Worm (Caenorhabditis elegans): ENCODE results near the gene rmd-2.

Gene rmd-2

DNA sequence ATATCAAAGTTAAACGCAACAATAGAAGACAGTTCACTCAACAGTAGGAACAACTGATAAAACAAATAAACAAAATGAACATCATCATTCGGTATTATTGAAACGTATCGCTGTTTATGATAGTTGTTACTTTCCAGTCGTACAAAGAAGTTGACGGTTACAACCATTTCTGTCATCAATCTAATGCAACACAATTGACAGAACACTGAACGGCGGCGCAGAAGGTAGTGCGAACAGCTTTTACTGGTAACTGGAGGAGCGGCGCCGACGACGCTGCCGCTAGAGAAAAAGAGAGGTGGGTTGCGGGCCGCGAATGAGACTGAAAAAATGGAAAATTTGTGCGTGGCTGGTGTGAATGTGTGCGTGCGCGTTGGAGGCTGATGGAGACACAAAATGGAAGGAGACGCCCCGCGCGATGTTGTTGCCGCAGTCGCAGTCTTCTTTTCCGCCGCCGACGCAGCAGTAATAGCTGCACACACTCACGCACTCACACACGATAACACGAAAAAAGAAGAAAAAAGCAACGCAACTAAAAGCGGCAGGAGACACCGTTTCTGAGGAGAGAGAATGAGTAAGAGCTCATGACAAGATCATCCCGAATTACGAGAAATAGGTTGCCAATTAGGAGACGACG is 21.8 kb downstream of the rmd-2 start:
- TF ChIP-seq irx-1 (tag; optimal IDR thresholded peaks at IDR 0.05): no peak
- TF ChIP-seq tbx-2 (tag; optimal IDR thresholded peaks at IDR 0.05): no peak
- no peak for TF ChIP-seq mep-1 (tag; optimal IDR thresholded peaks at IDR 0.05)
- TF ChIP-seq nhr-77 (tag; optimal IDR thresholded peaks at IDR 0.05): no peak
- no peak for TF ChIP-seq snu-23 (GFP tag; optimal IDR thresholded peaks at IDR 0.05)
- TF ChIP-seq elt-2 (tag; optimal IDR thresholded peaks at IDR 0.05): no peak
- TF ChIP-seq dsc-1 (tag; optimal IDR thresholded peaks at IDR 0.05): peak; percentile 32
- no peak for TF ChIP-seq ceh-90 (tag; optimal IDR thresholded peaks at IDR 0.05)
- no peak for TF ChIP-seq ceh-63 (GFP tag; optimal IDR thresholded peaks at IDR 0.05)
- no peak for TF ChIP-seq fkh-4 (tag; optimal IDR thresholded peaks at IDR 0.05; ENCODE audit: borderline replicate concordance)
- peak; percentile 1 for TF ChIP-seq nhr-47 (tag; optimal IDR thresholded peaks at IDR 0.05)
- TF ChIP-seq nhr-90 (tag; optimal IDR thresholded peaks at IDR 0.05; ENCODE audit: poor library complexity): no peak
- no peak for TF ChIP-seq alr-1 (tag; optimal IDR thresholded peaks at IDR 0.05; ENCODE audit: borderline replicate concordance)
- no peak for TF ChIP-seq efl-1 (optimal IDR thresholded peaks at IDR 0.05)
- TF ChIP-seq efl-1 (GFP tag; optimal IDR thresholded peaks at IDR 0.05 in 1 of 2): peak in 1 of 2 experiments; percentile 88
- no peak for TF ChIP-seq pqm-1 (tag; optimal IDR thresholded peaks at IDR 0.05)
- peak; percentile 50 for TF ChIP-seq fkh-8 (tag; optimal IDR thresholded peaks at IDR 0.05)
- no peak for TF ChIP-seq F16B12.6 (tag; optimal IDR thresholded peaks at IDR 0.05)
- peak; percentile 54 for TF ChIP-seq lin-14 (GFP tag; optimal IDR thresholded peaks at IDR 0.05)
- no peak for TF ChIP-seq isw-1 (GFP tag; IDR thresholded peaks at IDR 0.05)
- no peak for TF ChIP-seq nhr-20 (tag; optimal IDR thresholded peaks at IDR 0.05)
- no peak for TF ChIP-seq ztf-4 (tag; optimal IDR thresholded peaks at IDR 0.05)
- no peak for TF ChIP-seq efl-3 (GFP tag; optimal IDR thresholded peaks at IDR 0.05)

DNA sequence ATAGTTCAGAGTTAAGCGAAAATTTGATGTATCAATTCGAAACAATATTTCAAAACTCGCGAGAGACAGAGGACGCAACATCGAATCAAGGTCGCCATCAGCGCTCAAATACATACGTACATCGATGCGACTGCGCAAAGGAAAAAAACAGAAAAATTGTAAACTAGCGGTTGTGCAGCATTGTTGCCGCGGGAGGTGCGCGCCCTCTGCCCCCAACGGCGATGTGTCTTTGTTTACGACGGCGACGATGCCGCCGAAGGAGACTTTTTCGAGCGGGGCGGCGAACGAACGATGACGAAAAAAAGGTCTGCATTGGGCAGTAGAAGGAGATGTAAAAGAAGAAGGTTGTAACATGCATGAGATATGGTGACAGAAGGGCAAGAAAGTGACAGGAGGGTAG is 23.2 kb downstream of the rmd-2 start:
- no peak for TF ChIP-seq nhr-76 (tag; optimal IDR thresholded peaks at IDR 0.05)
- TF ChIP-seq elt-3 (tag; optimal IDR thresholded peaks at IDR 0.05): no peak
- TF ChIP-seq zag-1 (tag; optimal IDR thresholded peaks at IDR 0.05): no peak
- peak; percentile 81 for TF ChIP-seq nhr-85 (tag)
- TF ChIP-seq lsy-2 (tag; optimal IDR thresholded peaks at IDR 0.05): no peak
- no peak for TF ChIP-seq efl-1 (optimal IDR thresholded peaks at IDR 0.05)
- peak in 1 of 2 experiments; percentile 3 for TF ChIP-seq efl-1 (GFP tag; optimal IDR thresholded peaks at IDR 0.05 in 1 of 2)
- TF ChIP-seq unc-30 (tag; optimal IDR thresholded peaks at IDR 0.05): no peak
- TF ChIP-seq elt-2 (tag; optimal IDR thresholded peaks at IDR 0.05): no peak
- TF ChIP-seq unc-130 (tag; optimal IDR thresholded peaks at IDR 0.05): no peak
- peak; percentile 64 for TF ChIP-seq lin-14 (GFP tag; optimal IDR thresholded peaks at IDR 0.05)
- no peak for TF ChIP-seq Y116A8C.19 (tag; optimal IDR thresholded peaks at IDR 0.05; ENCODE audit: borderline replicate concordance)

DNA sequence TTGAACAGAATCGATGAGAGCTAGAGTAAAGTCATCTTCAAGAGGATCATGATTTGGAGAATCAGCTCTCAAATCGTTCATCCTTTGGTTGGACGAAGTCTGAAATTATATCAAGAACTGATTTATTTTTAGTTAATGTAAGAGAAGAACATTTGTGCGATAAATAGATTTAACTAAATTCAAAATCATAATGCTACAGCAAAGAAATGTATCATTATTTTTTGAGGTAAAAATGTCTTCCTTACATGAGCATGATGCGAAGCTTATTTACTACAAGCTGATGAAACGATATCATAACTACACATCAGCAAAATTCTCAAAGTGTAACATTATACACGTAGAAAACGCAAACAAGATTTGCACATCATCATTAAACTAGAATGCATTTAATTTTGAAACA is 23.7 kb downstream of the rmd-2 start, which contains the start of gene madf-4:
madf-4 (minus strand) TSS at position 101 of the 400 bp plus-strand sequence.
- TF ChIP-seq ces-1 (GFP tag; optimal IDR thresholded peaks at IDR 0.05) (no peak), fkh-10 (GFP tag; optimal IDR thresholded peaks at IDR 0.05) (no peak), Y116A8C.19 (tag; optimal IDR thresholded peaks at IDR 0.05; ENCODE audit: borderline replicate concordance) (no peak), C16A3.4 (tag; optimal IDR thresholded peaks at IDR 0.05) (no peak), aha-1 (tag; optimal IDR thresholded peaks at IDR 0.05) (no peak)

DNA sequence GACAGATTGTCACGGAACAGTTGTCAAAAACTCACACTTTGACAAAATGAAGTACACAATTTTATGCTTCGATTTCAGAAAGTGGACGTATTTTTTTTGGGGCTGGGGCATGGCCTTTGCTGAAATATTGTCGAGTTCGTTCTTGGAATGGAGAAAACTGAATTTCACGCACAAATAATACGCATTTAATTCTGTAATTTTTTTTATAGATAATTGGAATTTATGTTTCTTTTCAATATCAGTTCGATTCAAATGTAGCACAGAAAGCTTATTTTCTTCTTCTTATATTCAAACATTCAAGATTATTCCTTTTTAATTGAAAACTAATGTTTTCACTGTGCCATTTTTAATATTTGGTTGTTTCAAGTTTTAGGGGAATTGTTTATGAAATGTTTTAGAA is 25.7 kb downstream of the rmd-2 start, which contains the start of gene T07C12.10:
T07C12.10 (minus strand) TSS at position 101 of the 400 bp plus-strand sequence.
- no peak for TF ChIP-seq egl-27 (tag; optimal IDR thresholded peaks at IDR 0.05)
- TF ChIP-seq lin-15B (tag; optimal IDR thresholded peaks at IDR 0.05): no peak
- TF ChIP-seq rnt-1 (tag; optimal IDR thresholded peaks at IDR 0.05): no peak
- TF ChIP-seq nhr-90 (tag; optimal IDR thresholded peaks at IDR 0.05; ENCODE audit: poor library complexity): no peak
- TF ChIP-seq nhr-77 (tag; optimal IDR thresholded peaks at IDR 0.05): no peak
- TF ChIP-seq egl-13 (tag; optimal IDR thresholded peaks at IDR 0.05): no peak
- TF ChIP-seq blmp-1 (tag; optimal IDR thresholded peaks at IDR 0.05): no peak
- no peak for TF ChIP-seq efl-1 (optimal IDR thresholded peaks at IDR 0.05)
- no peak for TF ChIP-seq efl-1 (GFP tag; optimal IDR thresholded peaks at IDR 0.05 in 1 of 2)
- TF ChIP-seq hpl-2 (GFP tag; optimal IDR thresholded peaks at IDR 0.05): no peak
- no peak for TF ChIP-seq nhr-71 (tag; optimal IDR thresholded peaks at IDR 0.05)
- TF ChIP-seq fkh-4 (tag; optimal IDR thresholded peaks at IDR 0.05; ENCODE audit: borderline replicate concordance): no peak
- no peak for TF ChIP-seq grh-1 (GFP tag; IDR thresholded peaks at IDR 0.05)
- no peak for TF ChIP-seq ama-1 (optimal IDR thresholded peaks at IDR 0.05)
- no peak for TF ChIP-seq lir-3 (tag; optimal IDR thresholded peaks at IDR 0.05; ENCODE audit: poor library complexity)
- no peak for TF ChIP-seq skn-1 (tag; optimal IDR thresholded peaks at IDR 0.05)
- TF ChIP-seq ztf-11 (tag; optimal IDR thresholded peaks at IDR 0.05): no peak
- TF ChIP-seq ceh-8 (GFP tag; optimal IDR thresholded peaks at IDR 0.05): no peak
